Fruit fly (Drosophila melanogaster) whole organism, embryonic: ENCODE data around the gene SPoCk.
A peak's percentile ranks its signal among the peaks of the same experiment; 100 is the strongest.

ENCODE experiments used
- Bdp1 ChIP-seq: fragments of 200-800 bp; sonication (Bioruptor generic); optimal IDR thresholded peaks from 3 replicates; lab custom pipeline; 2016; ENCODE audit warnings: missing biosample characterization, missing genetic modification characterization
- CG10979 ChIP-seq: fragments of 200-800 bp; sonication (Bioruptor generic); optimal IDR thresholded peaks from 2 replicates; lab custom pipeline; 2018; ENCODE audit warnings: missing biosample characterization, mild to moderate bottlenecking, missing genetic modification characterization, moderate library complexity
- CG11247 ChIP-seq: fragments of 200-800 bp; sonication (Bioruptor generic); IDR thresholded peaks from 2 replicates; pipeline ENCODE4 v1.3.6; 2022; ENCODE audit warnings: missing biosample characterization, missing genetic modification characterization
- CG12659 ChIP-seq: fragments of 200-800 bp; sonication (Bioruptor generic); optimal IDR thresholded peaks from 3 replicates; lab custom pipeline; 2017; ENCODE audit warnings: mild to moderate bottlenecking, missing biosample characterization, missing genetic modification reagents, missing genetic modification characterization
- CG12744 ChIP-seq: fragments of 200-800 bp; sonication (Bioruptor generic); optimal IDR thresholded peaks from 2 replicates; lab custom pipeline; 2016; ENCODE audit warnings: missing biosample characterization, missing genetic modification characterization
- CG14710 ChIP-seq: fragments of 200-800 bp; sonication (Bioruptor generic); optimal IDR thresholded peaks from 3 replicates; lab custom pipeline; 2019; ENCODE audit warnings: missing biosample characterization, mild to moderate bottlenecking, missing genetic modification characterization, moderate library complexity
- CG15073 ChIP-seq: fragments of 200-800 bp; sonication (Bioruptor generic); optimal IDR thresholded peaks from 2 replicates; lab custom pipeline; 2016; ENCODE audit warnings: missing biosample characterization, missing genetic modification characterization
- CG1529 ChIP-seq: fragments of 200-800 bp; sonication (Bioruptor generic); optimal IDR thresholded peaks from 3 replicates; lab custom pipeline; 2018; ENCODE audit warnings: missing biosample characterization, missing genetic modification characterization
- CG1603 ChIP-seq: fragments of 200-800 bp; sonication (Bioruptor generic); optimal IDR thresholded peaks from 2 replicates; lab custom pipeline; 2019; ENCODE audit warnings: missing biosample characterization, mild to moderate bottlenecking, missing genetic modification characterization, moderate library complexity
- CG16863 ChIP-seq: fragments of 200-800 bp; sonication (Bioruptor generic); optimal IDR thresholded peaks from 3 replicates; lab custom pipeline; 2016; ENCODE audit warnings: missing biosample characterization, missing genetic modification characterization
- CG17361 ChIP-seq: fragments of 200-800 bp; sonication (Bioruptor generic); IDR thresholded peaks from 3 replicates; pipeline ENCODE4 v1.3.6; 2022; ENCODE audit warnings: missing biosample characterization, missing genetic modification characterization
- CG17802 ChIP-seq: fragments of 200-800 bp; sonication (Bioruptor generic); optimal IDR thresholded peaks from 2 replicates; lab custom pipeline; 2018; ENCODE audit warnings: missing biosample characterization, mild to moderate bottlenecking, missing genetic modification characterization, moderate library complexity
- CG17829 ChIP-seq: fragments of 200-800 bp; optimal IDR thresholded peaks from 2 replicates; lab custom pipeline; 2019; ENCODE audit warnings: missing biosample characterization, mild to moderate bottlenecking, missing genetic modification characterization, moderate library complexity
- CG18764 ChIP-seq: fragments of 200-800 bp; sonication (Bioruptor generic); optimal IDR thresholded peaks from 3 replicates; lab custom pipeline; 2016; ENCODE audit warnings: missing biosample characterization, missing genetic modification characterization
- CG33557 ChIP-seq: fragments of 200-800 bp; sonication (Bioruptor generic); optimal IDR thresholded peaks from 2 replicates; lab custom pipeline; 2019; ENCODE audit warnings: missing biosample characterization, mild to moderate bottlenecking, missing genetic modification characterization, moderate library complexity
- CG3838 ChIP-seq: fragments of 200-800 bp; sonication (Bioruptor generic); optimal IDR thresholded peaks from 3 replicates; lab custom pipeline; 2016; ENCODE audit warnings: missing biosample characterization, missing genetic modification characterization
- CG4328 ChIP-seq: fragments of 200-800 bp; sonication (Bioruptor generic); optimal IDR thresholded peaks from 3 replicates; lab custom pipeline; 2017; ENCODE audit warnings: missing biosample characterization, missing genetic modification reagents, missing genetic modification characterization
- CG4424 ChIP-seq: fragments of 200-800 bp; sonication (Bioruptor generic); optimal IDR thresholded peaks from 3 replicates; lab custom pipeline; 2016; ENCODE audit warnings: missing biosample characterization, missing genetic modification characterization
- CG4730 ChIP-seq: fragments of 200-800 bp; sonication (Bioruptor generic); IDR thresholded peaks from 2 replicates; pipeline ENCODE4 v1.3.6; 2022; ENCODE audit warnings: missing biosample characterization, missing genetic modification characterization
- CG6272 ChIP-seq: fragments of 200-800 bp; sonication (Bioruptor generic); IDR thresholded peaks from 2 replicates; pipeline ENCODE4 v1.3.6; 2022; ENCODE audit warnings: missing biosample characterization, missing genetic modification characterization
- CG6791 ChIP-seq: fragments of 200-800 bp; sonication (Bioruptor generic); IDR thresholded peaks from 3 replicates; pipeline ENCODE4 v1.3.6; 2022; ENCODE audit warnings: missing biosample characterization, missing genetic modification characterization; ENCODE audit not compliant: partially characterized antibody
- CG7928 ChIP-seq: fragments of 200-800 bp; sonication (Bioruptor generic); optimal IDR thresholded peaks from 2 replicates; lab custom pipeline; 2017; ENCODE audit warnings: missing biosample characterization, mild to moderate bottlenecking, missing genetic modification characterization
- Dip2 ChIP-seq: fragments of 200-800 bp; sonication (Bioruptor generic); IDR thresholded peaks from 2 replicates; pipeline ENCODE4 v1.3.6; 2022; ENCODE audit warnings: missing biosample characterization, missing genetic modification characterization
- Dp ChIP-seq: fragments of 200-800 bp; sonication (Bioruptor generic); optimal IDR thresholded peaks from 2 replicates; lab custom pipeline; 2018; ENCODE audit warnings: missing biosample characterization, mild to moderate bottlenecking, missing genetic modification characterization, moderate library complexity
- Fer2 ChIP-seq: fragments of 200-800 bp; sonication (Bioruptor generic); optimal IDR thresholded peaks from 2 replicates; lab custom pipeline; 2018; ENCODE audit warnings: missing biosample characterization, mild to moderate bottlenecking, missing genetic modification characterization, moderate library complexity
- Hr51 ChIP-seq, 2 experiments: fragments of 200-800 bp; sonication (Bioruptor generic); optimal IDR thresholded peaks; 2 replicates in 1 of 2; 3 replicates in 1 of 2; lab custom pipeline; 2016 to 2018; ENCODE audit warnings: missing biosample characterization in 2 of 2, missing genetic modification characterization in 2 of 2, mild to moderate bottlenecking in 1 of 2, moderate library complexity in 1 of 2
- Optix ChIP-seq: fragments of 200-800 bp; sonication (Bioruptor generic); IDR thresholded peaks from 3 replicates; pipeline ENCODE4 v1.3.6; 2022; ENCODE audit warnings: missing biosample characterization, missing genetic modification characterization
- br ChIP-seq: fragments of >200 bp; optimal IDR thresholded peaks from 2 replicates; lab custom pipeline; 2017
- bsh ChIP-seq, 2 experiments: fragments of 200-800 bp; sonication (Bioruptor generic); optimal IDR thresholded peaks; 2 replicates each; lab custom pipeline; 2017 to 2018; ENCODE audit warnings: mild to moderate bottlenecking in 2 of 2, missing biosample characterization in 2 of 2, missing genetic modification characterization in 2 of 2, moderate library complexity in 1 of 2
- chif ChIP-seq, 2 experiments: fragments of 200-800 bp; sonication (Bioruptor generic); optimal IDR thresholded peaks; 3 replicates each; lab custom pipeline; 2016; ENCODE audit warnings: missing biosample characterization in 2 of 2, missing genetic modification characterization in 2 of 2
- crc ChIP-seq: fragments of 200-800 bp; sonication (Bioruptor generic); optimal IDR thresholded peaks from 2 replicates; lab custom pipeline; 2016; ENCODE audit warnings: missing biosample characterization, missing genetic modification characterization
- dan ChIP-seq: fragments of 200-800 bp; sonication (Bioruptor generic); IDR thresholded peaks from 2 replicates; pipeline ENCODE4 v1.3.6; 2022; ENCODE audit warnings: missing biosample characterization, missing genetic modification characterization
- eve ChIP-seq, 2 experiments: fragments of >200 bp; optimal IDR thresholded peaks; 2 replicates each; lab custom pipeline; 2017; ENCODE audit warnings: missing biosample characterization in 2 of 2, missing genetic modification characterization in 2 of 2
- ftz-f1 ChIP-seq: fragments of 200-800 bp; sonication (Bioruptor generic); optimal IDR thresholded peaks from 2 replicates; lab custom pipeline; 2016; ENCODE audit warnings: missing biosample characterization, missing genetic modification characterization
- gfzf ChIP-seq: fragments of 200-800 bp; sonication (Bioruptor generic); optimal IDR thresholded peaks from 2 replicates; lab custom pipeline; 2016; ENCODE audit warnings: missing biosample characterization, mild to moderate bottlenecking, missing genetic modification characterization, moderate library complexity
- gsb-n ChIP-seq: fragments of 200-800 bp; sonication (Bioruptor generic); optimal IDR thresholded peaks from 3 replicates; lab custom pipeline; 2018; ENCODE audit warnings: missing biosample characterization, mild to moderate bottlenecking, missing genetic modification characterization
- gt ChIP-seq: fragments of 200-800 bp; sonication (Bioruptor generic); IDR thresholded peaks from 2 replicates; pipeline ENCODE4 v1.3.6; 2022; ENCODE audit warnings: missing biosample characterization, missing genetic modification characterization
- ind ChIP-seq: fragments of 200-800 bp; sonication (Bioruptor generic); optimal IDR thresholded peaks from 3 replicates; lab custom pipeline; 2016; ENCODE audit warnings: missing biosample characterization, missing genetic modification characterization
- ken ChIP-seq: fragments of 200-800 bp; sonication (Bioruptor generic); IDR thresholded peaks from 3 replicates; pipeline ENCODE4 v1.3.6; 2022; ENCODE audit warnings: missing biosample characterization, missing genetic modification characterization
- lilli ChIP-seq: fragments of 200-800 bp; sonication (Bioruptor generic); optimal IDR thresholded peaks from 3 replicates; lab custom pipeline; 2016; ENCODE audit warnings: missing biosample characterization, missing genetic modification characterization
- nerfin-2 ChIP-seq: fragments of 200-800 bp; sonication (Bioruptor generic); IDR thresholded peaks from 2 replicates; pipeline ENCODE4 v1.3.6; 2022; ENCODE audit warnings: missing biosample characterization, missing genetic modification characterization; ENCODE audit not compliant: partially characterized antibody
- prd ChIP-seq, 3 experiments: fragments of >200 bp in 2 of 3; fragments of 200-800 bp in 1 of 3; sonication (Bioruptor generic) in 1 of 3; optimal IDR thresholded peaks in 2 of 3; IDR thresholded peaks in 1 of 3; 2 replicates in 2 of 3; 3 replicates in 1 of 3; pipeline versions ENCODE4 v1.3.6 to Lab custom; 2017 to 2022; ENCODE audit warnings: missing biosample characterization in 1 of 3, missing genetic modification characterization in 1 of 3
- ro ChIP-seq: fragments of 200-800 bp; sonication (Bioruptor generic); IDR thresholded peaks from 2 replicates; pipeline ENCODE4 v1.3.6; 2022; ENCODE audit warnings: missing biosample characterization, missing genetic modification characterization
- sens ChIP-seq: fragments of 200-800 bp; sonication (Bioruptor generic); peaks from one replicate; lab custom pipeline; 2016; ENCODE audit warnings: missing biosample characterization, missing genetic modification characterization
- stc ChIP-seq: fragments of 200-800 bp; sonication (Bioruptor generic); IDR thresholded peaks from 2 replicates; pipeline ENCODE4 v1.3.6; 2022; ENCODE audit warnings: missing biosample characterization, missing genetic modification characterization
- vnd ChIP-seq: fragments of 200-800 bp; sonication (Bioruptor generic); IDR thresholded peaks from 3 replicates; pipeline ENCODE4 v1.3.6; 2022; ENCODE audit warnings: missing biosample characterization, missing genetic modification characterization; ENCODE audit not compliant: partially characterized antibody
- wek ChIP-seq: fragments of 200-800 bp; sonication (Bioruptor generic); optimal IDR thresholded peaks from 3 replicates; lab custom pipeline; 2018; ENCODE audit warnings: missing biosample characterization, mild to moderate bottlenecking, missing genetic modification characterization, moderate library complexity
- wor ChIP-seq: fragments of 200-800 bp; sonication (Bioruptor generic); IDR thresholded peaks from 2 replicates; pipeline ENCODE4 v1.3.6; 2022; ENCODE audit warnings: missing biosample characterization, missing genetic modification characterization
- zfh2 ChIP-seq: fragments of 200-800 bp; sonication (Bioruptor generic); optimal IDR thresholded peaks from 2 replicates; lab custom pipeline; 2016; ENCODE audit warnings: missing biosample characterization, missing genetic modification characterization

Gene SPoCk

dm6 chr3L:22741389-22742120 is 7.7 kb upstream of the SPoCk start, which contains the start of gene CG7369 (continued):
- TF ChIP-seq Fer2 (tag; lab: Kevin White, UChicago) (peak; percentile 70), eve (GFP tag; optimal IDR thresholded peaks at IDR 0.05; lab: Kevin White, UChicago) (no peak), gt (GFP tag; lab: Robert Waterston, UW) (peak; percentile 51; the same call in 1 of the 2 replicates), dan (GFP tag; lab: Robert Waterston, UW) (no peak), CG4730 (GFP tag; lab: Robert Waterston, UW) (peak; percentile 68), CG6791 (GFP tag; lab: Robert Waterston, UW) (peak; percentile 57; the same call in 2 of the 3 replicates), ro (GFP tag; lab: Robert Waterston, UW) (peak; percentile 45; the same call in 1 of the 2 replicates), CG18764 (GFP tag; lab: Kevin White, UChicago) (peak; percentile 83), bsh (GFP tag; optimal IDR thresholded peaks at IDR 0.05; lab: Kevin White, UChicago) (peak; percentile 32 to 54), CG10979 (tag; lab: Kevin White, UChicago) (peak; percentile 66), br (lab: Kevin White, UChicago) (no peak), CG17829 (tag; lab: Kevin White, UChicago) (peak; percentile 81), stc (GFP tag; lab: Robert Waterston, UW) (no peak; the same call in 1 of the 2 replicates), ftz-f1 (peak; percentile 34), CG4424 (GFP tag; lab: Kevin White, UChicago) (peak; percentile 90), gsb-n (tag; lab: Kevin White, UChicago) (peak; percentile 82), CG3838 (GFP tag; lab: Kevin White, UChicago) (peak; percentile 29), nerfin-2 (GFP tag; lab: Robert Waterston, UW) (peak; percentile 59), ind (peak; percentile 90), prd (optimal IDR thresholded peaks at IDR 0.05; lab: Kevin White, UChicago) (no peak), prd (GFP tag; IDR thresholded peaks at IDR 0.05; lab: Robert Waterston, UW) (peak; percentile 87), CG14710 (peak; percentile 87), CG17802 (tag; lab: Kevin White, UChicago) (peak; percentile 21), wor (GFP tag; lab: Robert Waterston, UW) (peak; percentile 63), chif (GFP tag; optimal IDR thresholded peaks at IDR 0.05; lab: Kevin White, UChicago) (peak; percentile 42 to 71), lilli (GFP tag; lab: Kevin White, UChicago) (peak; percentile 92), Hr51 (GFP tag; optimal IDR thresholded peaks at IDR 0.05; lab: Kevin White, UChicago) (peak; percentile 72 to 74), gfzf (GFP tag; lab: Kevin White, UChicago) (no peak), Optix (GFP tag; lab: Robert Waterston, UW) (peak; percentile 68), sens (GFP tag; lab: Kevin White, UChicago) (peak; percentile 96), CG6272 (peak; percentile 75), wek (GFP tag; lab: Kevin White, UChicago) (peak; percentile 96), CG7928 (GFP tag; lab: Kevin White, UChicago) (peak; percentile 95), CG12744 (peak; percentile 26), CG17361 (GFP tag; lab: Robert Waterston, UW) (peak; percentile 93), CG1529 (GFP tag; lab: Kevin White, UChicago) (peak; percentile 70), CG15073 (GFP tag; lab: Kevin White, UChicago) (no peak), CG1603 (tag; lab: Kevin White, UChicago) (peak; percentile 30), Bdp1 (GFP tag; lab: Kevin White, UChicago) (peak; percentile 36), zfh2 (GFP tag; lab: Kevin White, UChicago) (peak; percentile 89), CG16863 (GFP tag; lab: Kevin White, UChicago) (peak; percentile 63), CG4328 (GFP tag; lab: Kevin White, UChicago) (peak; percentile 82), vnd (GFP tag; lab: Robert Waterston, UW) (peak; percentile 69; the same call in 2 of the 3 replicates), Dip2 (GFP tag; lab: Robert Waterston, UW) (no peak), CG11247 (GFP tag; lab: Robert Waterston, UW) (peak; percentile 59; the same call in 1 of the 2 replicates), CG12659 (GFP tag; lab: Kevin White, UChicago) (peak; percentile 95), ken (peak; percentile 74), Dp (GFP tag; lab: Kevin White, UChicago) (peak; percentile 48), CG33557 (GFP tag; lab: Kevin White, UChicago) (peak; percentile 73), crc (GFP tag; lab: Kevin White, UChicago) (peak; percentile 60)
